Worm (Caenorhabditis elegans): ENCODE results near the gene ttr-14.

DNA sequence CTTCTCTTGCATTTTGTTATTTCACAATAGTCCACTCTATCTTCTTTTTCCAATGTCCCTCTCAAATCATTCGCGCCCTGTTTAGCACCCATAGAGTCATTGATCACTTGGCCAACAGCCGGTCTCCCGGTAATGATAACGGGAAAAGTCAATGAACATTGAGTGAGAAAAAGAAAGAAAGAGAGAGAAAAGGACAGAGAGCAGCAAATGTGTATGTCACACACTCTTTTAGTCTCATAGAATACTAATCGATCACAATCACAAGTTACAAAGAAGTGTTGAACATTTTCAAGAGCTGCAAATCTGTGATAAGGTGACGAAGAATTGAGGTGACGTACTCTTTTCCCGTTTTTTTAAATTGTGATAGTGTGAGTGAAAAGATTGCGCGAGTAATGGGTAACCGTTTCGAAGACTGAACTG is 15.1 kb upstream of the ttr-14 start:
- no peak for TF ChIP-seq W03F9.2 (tag; optimal IDR thresholded peaks at IDR 0.05)
- TF ChIP-seq dao-5 (tag; optimal IDR thresholded peaks at IDR 0.05): no peak
